Worm (Caenorhabditis elegans) whole organism, L3 larva: ENCODE measurements around the gene C05B5.1.

Experiments
- R02D3.7 ChIP-seq: fragments of 150-350 bp; optimal IDR thresholded peaks from 2 replicates; lab custom pipeline; 2014; ENCODE audit warnings: missing biosample characterization, missing genetic modification characterization
- ZK546.5 ChIP-seq: sonication (generic microtip); optimal IDR thresholded peaks from 2 replicates; lab custom pipeline; 2017; ENCODE audit warnings: missing biosample characterization, missing genetic modification characterization
- aly-2 ChIP-seq: fragments of 150-350 bp; optimal IDR thresholded peaks from 2 replicates; lab custom pipeline; 2014; ENCODE audit warnings: missing biosample characterization, missing genetic modification characterization
- ama-1 ChIP-seq: fragments of 150-350 bp; optimal IDR thresholded peaks from 2 replicates; lab custom pipeline; 2018
- daf-12 ChIP-seq: fragments of 150-350 bp; optimal IDR thresholded peaks from 2 replicates; lab custom pipeline; 2014; ENCODE audit warnings: missing biosample characterization, missing genetic modification reagents, missing genetic modification characterization
- elt-1 ChIP-seq: fragments of 150-350 bp; optimal IDR thresholded peaks from 2 replicates; lab custom pipeline; 2014; ENCODE audit warnings: missing biosample characterization, missing genetic modification characterization
- elt-3 ChIP-seq, 3 experiments: fragments of 150-350 bp in 1 of 3; sonication (generic microtip) in 2 of 3; optimal IDR thresholded peaks; 2 replicates in 2 of 3; 4 replicates in 1 of 3; lab custom pipeline; 2014 to 2017; ENCODE audit warnings: missing biosample characterization in 3 of 3, missing genetic modification characterization in 3 of 3
- nfya-1 ChIP-seq: sonication (generic microtip); optimal IDR thresholded peaks from 2 replicates; lab custom pipeline; 2017; ENCODE audit warnings: missing genetic modification characterization, mild to moderate bottlenecking, missing compliant biosample characterization, antibody characterized with exemption, moderate library complexity; ENCODE audit not compliant: insufficient read depth
- nhr-11 ChIP-seq: fragments of 150-350 bp; optimal IDR thresholded peaks from 2 replicates; lab custom pipeline; 2014; ENCODE audit warnings: missing biosample characterization, missing genetic modification characterization
- sea-2 ChIP-seq: fragments of 150-350 bp; sonication (generic microtip); optimal IDR thresholded peaks from 4 replicates; lab custom pipeline; 2014; ENCODE audit warnings: missing biosample characterization, missing genetic modification reagents, missing genetic modification characterization
- skn-1 ChIP-seq: fragments of 150-350 bp; optimal IDR thresholded peaks from 2 replicates; lab custom pipeline; 2014; ENCODE audit warnings: missing biosample characterization, missing genetic modification characterization

DNA sequence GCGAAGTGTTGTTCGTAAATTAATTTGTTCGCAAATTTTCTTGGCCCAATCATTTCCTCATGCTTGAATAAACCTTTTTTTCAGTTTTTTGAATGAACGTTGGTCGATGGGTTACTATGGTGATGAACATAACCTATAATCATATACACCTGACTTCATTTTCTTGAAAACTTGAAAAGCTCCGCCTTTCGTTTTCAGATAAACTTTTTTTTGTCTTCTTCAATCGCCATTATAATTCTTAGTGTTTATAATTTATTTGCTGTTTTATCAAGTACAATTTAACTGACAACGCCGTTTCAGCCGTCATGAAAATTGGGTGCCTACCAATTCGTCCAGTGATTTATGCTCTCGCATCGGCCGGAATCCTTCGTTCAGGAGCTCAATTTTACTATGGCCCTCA lies 48.9 kb upstream of the C05B5.1 start, which contains the start of gene M04D8.7:
- TF ChIP-seq ZK546.5 (tag; lab: Kevin White, UChicago) (no peak), ama-1 (lab: Kevin White, UChicago) (no peak), elt-1 (tag; lab: Kevin White, UChicago) (no peak), nfya-1 (no peak), nhr-11 (no peak), elt-3 (tag; optimal IDR thresholded peaks at IDR 0.05; lab: Kevin White, UChicago) (no peak), R02D3.7 (tag; lab: Kevin White, UChicago) (no peak), daf-12 (tag; lab: Kevin White, UChicago) (no peak), sea-2 (GFP tag; lab: Kevin White, UChicago) (no peak), skn-1 (tag; lab: Kevin White, UChicago) (no peak), aly-2 (tag; lab: Kevin White, UChicago) (no peak)
